Fruit fly (Drosophila melanogaster): Measurements from ENCODE around the gene MED30.

Gene MED30

dm6 chr3L:680258-680657 lies 26.4 kb upstream of the MED30 start, which contains the start of gene CG17129 (continued):
- TF ChIP-seq unc-4 (GFP tag; IDR thresholded peaks at IDR 0.05; ENCODE audit: partially characterized antibody) (peak; percentile 95), CG6854 (GFP tag; optimal IDR thresholded peaks at IDR 0.05) (no peak), Dll (GFP tag; IDR thresholded peaks at IDR 0.05; ENCODE audit: partially characterized antibody) (peak; percentile 99), Atf6 (GFP tag; IDR thresholded peaks at IDR 0.05) (peak; percentile 67; the same call in 1 of the 2 replicates), CG6813 (GFP tag; optimal IDR thresholded peaks at IDR 0.05) (peak; percentile 45), CG43689 (GFP tag; IDR thresholded peaks at IDR 0.05) (no peak), CG4328 (GFP tag; optimal IDR thresholded peaks at IDR 0.05) (peak; percentile 69), CG2678 (tag; optimal IDR thresholded peaks at IDR 0.05) (peak; percentile 77), mld (GFP tag; IDR thresholded peaks at IDR 0.05; ENCODE audit: partially characterized antibody) (peak; percentile 91), Hr51 (GFP tag; optimal IDR thresholded peaks at IDR 0.05) (peak; percentile 50 to 61), twi (tag; optimal IDR thresholded peaks at IDR 0.05) (peak; percentile 55), Max (GFP tag; optimal IDR thresholded peaks at IDR 0.05) (peak; percentile 37), Dfd (GFP tag; optimal IDR thresholded peaks at IDR 0.05) (no peak), CG5180 (GFP tag; optimal IDR thresholded peaks at IDR 0.05) (no peak), Taf1 (GFP tag; IDR thresholded peaks at IDR 0.05) (peak; percentile 57; the same call in 1 of the 2 replicates), sens (GFP tag) (peak; percentile 97), D19B (GFP tag; optimal IDR thresholded peaks at IDR 0.05) (no peak), Jarid2 (GFP tag; optimal IDR thresholded peaks at IDR 0.05) (peak; percentile 32), CG34224 (GFP tag; IDR thresholded peaks at IDR 0.05; ENCODE audit: partially characterized antibody) (peak; percentile 97), Hr3 (GFP tag; optimal IDR thresholded peaks at IDR 0.05) (peak; percentile 68), Meics (GFP tag; optimal IDR thresholded peaks at IDR 0.05) (peak; percentile 61), Camta (GFP tag; optimal IDR thresholded peaks at IDR 0.05) (peak; percentile 74), Gsc (GFP tag; IDR thresholded peaks at IDR 0.05) (peak; percentile 48; the same call in 1 of the 2 replicates), Sry-β (GFP tag; optimal IDR thresholded peaks at IDR 0.05) (peak; percentile 66), pum (GFP tag; optimal IDR thresholded peaks at IDR 0.05) (peak; percentile 87), wek (GFP tag; optimal IDR thresholded peaks at IDR 0.05) (peak; percentile 26), pho (GFP tag; optimal IDR thresholded peaks at IDR 0.05) (peak; percentile 68), br (optimal IDR thresholded peaks at IDR 0.05) (no peak), tup (GFP tag; optimal IDR thresholded peaks at IDR 0.05) (peak; percentile 14), gro (GFP tag; optimal IDR thresholded peaks at IDR 0.05) (peak; percentile 91), CG2199 (GFP tag; IDR thresholded peaks at IDR 0.05) (peak; percentile 15; the same call in 2 of the 3 replicates), CG16779 (GFP tag; IDR thresholded peaks at IDR 0.05) (0 out of 2 replicates have a peak, but pooled peaks have one; percentile 48), CG14965 (GFP tag; optimal IDR thresholded peaks at IDR 0.05; ENCODE audit: borderline replicate concordance) (no peak), CG16815 (GFP tag; optimal IDR thresholded peaks at IDR 0.05) (peak; percentile 58), CG3726 (GFP tag; IDR thresholded peaks at IDR 0.05) (no peak), ash1 (GFP tag; optimal IDR thresholded peaks at IDR 0.05) (no peak), maf-S (GFP tag; optimal IDR thresholded peaks at IDR 0.05) (peak; percentile 67), CG18764 (GFP tag; optimal IDR thresholded peaks at IDR 0.05) (peak; percentile 61), CG11093 (GFP tag; IDR thresholded peaks at IDR 0.05) (peak; percentile 22; the same call in 1 of the 3 replicates), CkIIα-i1 (GFP tag; IDR thresholded peaks at IDR 0.05) (no peak), CG13123 (GFP tag; optimal IDR thresholded peaks at IDR 0.05) (peak; percentile 48), CG14050 (GFP tag; IDR thresholded peaks at IDR 0.05) (0 out of 3 replicates have a peak, but pooled peaks have one; percentile 22), PHDP (tag; optimal IDR thresholded peaks at IDR 0.05) (no peak), org-1 (GFP tag; optimal IDR thresholded peaks at IDR 0.05) (peak; percentile 29), D (optimal IDR thresholded peaks at IDR 0.05) (no peak), D (GFP tag; optimal IDR thresholded peaks at IDR 0.05) (peak; percentile 38), slou (GFP tag; optimal IDR thresholded peaks at IDR 0.05) (no peak), Deaf1 (tag; optimal IDR thresholded peaks at IDR 0.05) (peak; percentile 45), kah (GFP tag; optimal IDR thresholded peaks at IDR 0.05) (no peak), Dp (GFP tag; optimal IDR thresholded peaks at IDR 0.05) (peak; percentile 80), CG2889 (GFP tag; IDR thresholded peaks at IDR 0.05) (no peak)

Measured in whole organism, embryonic.